Worm (Caenorhabditis elegans): ENCODE measurements around the gene C05D12.2.

DNA sequence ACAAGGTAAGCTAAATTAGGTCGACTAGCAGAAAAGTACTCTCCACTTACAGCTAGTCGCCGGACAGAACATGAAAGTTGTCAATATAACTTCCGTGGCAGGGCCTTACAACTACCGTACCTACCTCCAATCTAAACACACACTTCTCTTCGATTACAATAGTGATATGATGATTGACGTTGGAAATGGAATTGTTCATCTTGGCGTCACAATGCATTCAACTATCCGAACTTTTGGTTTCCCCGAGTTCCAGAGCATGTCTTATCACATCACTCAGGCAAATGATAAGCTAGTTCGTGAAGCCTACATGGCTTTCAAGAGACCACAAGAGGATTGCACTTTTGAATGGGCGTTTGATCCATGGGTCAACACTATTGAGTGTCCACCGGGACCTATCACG, 9.2 kb downstream of the C05D12.2 start:
- TF ChIP-seq W03F9.2 (tag; optimal IDR thresholded peaks at IDR 0.05), result no peak
- TF ChIP-seq him-1 (tag; optimal IDR thresholded peaks at IDR 0.05), result no peak
